Fruit fly (Drosophila melanogaster) Kc167 (cell line): Measurements from ENCODE around the gene noi.

Experiments
- Myc ChIP-seq: fragments of >200 bp; optimal IDR thresholded peaks from 2 replicates; lab custom pipeline; 2017; ENCODE audit warnings: missing external identifiers
- Sin3A ChIP-seq: fragments of >200 bp; optimal IDR thresholded peaks from 2 replicates; lab custom pipeline; 2018; ENCODE audit warnings: missing external identifiers
- h ChIP-seq: fragments of >200 bp; optimal IDR thresholded peaks from 3 replicates; lab custom pipeline; 2018; ENCODE audit warnings: missing external identifiers
- insv ChIP-seq: fragments of >200 bp; optimal IDR thresholded peaks from 3 replicates; lab custom pipeline; 2018; ENCODE audit warnings: missing external identifiers
- psq ChIP-seq: fragments of >200 bp; optimal IDR thresholded peaks from 2 replicates; lab custom pipeline; 2017; ENCODE audit warnings: missing external identifiers
- ttk ChIP-seq: sonication (Bioruptor generic); optimal IDR thresholded peaks from 2 replicates; lab custom pipeline; 2017; ENCODE audit warnings: missing external identifiers

DNA sequence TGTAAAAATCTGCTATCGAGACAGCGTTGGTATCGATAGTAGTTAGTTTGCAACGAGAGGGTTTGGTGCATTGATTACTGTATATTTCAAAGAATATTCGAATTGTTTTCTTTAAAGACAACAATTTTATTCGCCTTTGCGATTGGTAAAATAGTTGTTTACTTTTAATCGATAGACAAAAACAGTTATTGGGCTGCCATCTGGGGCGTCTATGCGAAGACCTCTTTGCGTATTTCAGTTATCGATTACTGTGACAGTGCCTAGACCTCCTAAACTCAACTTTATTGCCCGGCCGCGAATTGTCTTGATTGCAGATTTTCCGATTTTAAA, 21.8 kb upstream of the noi start, which contains the start of gene Atu:
- TF ChIP-seq ttk (lab: Kevin White, UChicago) (no peak), insv (lab: Kevin White, UChicago) (no peak), Myc (lab: Kevin White, UChicago) (no peak), h (lab: Kevin White, UChicago) (no peak), Sin3A (lab: Kevin White, UChicago) (no peak), psq (lab: Kevin White, UChicago) (no peak)
